Fruit fly (Drosophila melanogaster) whole organism, embryonic: ENCODE data around the gene Ccn.
A peak's percentile ranks its signal among the peaks of the same experiment; 100 is the strongest.

ENCODE experiments used
- Atf6 ChIP-seq: fragments of 200-800 bp; sonication (Bioruptor generic); IDR thresholded peaks from 2 replicates; pipeline ENCODE4 v1.3.6; 2022; ENCODE audit warnings: missing biosample characterization, missing genetic modification characterization
- BtbVII ChIP-seq: fragments of 200-800 bp; sonication (Bioruptor generic); optimal IDR thresholded peaks from 3 replicates; lab custom pipeline; 2017; ENCODE audit warnings: missing biosample characterization, mild to moderate bottlenecking, missing genetic modification characterization
- CG11695 ChIP-seq: fragments of 200-800 bp; sonication (Bioruptor generic); IDR thresholded peaks from 3 replicates; pipeline ENCODE4 v1.3.6; 2022; ENCODE audit warnings: missing biosample characterization, missing genetic modification characterization
- CG12071 ChIP-seq: fragments of 200-800 bp; sonication (Bioruptor generic); optimal IDR thresholded peaks from 3 replicates; lab custom pipeline; 2018; ENCODE audit warnings: missing biosample characterization, mild to moderate bottlenecking, missing genetic modification characterization
- CG12236 ChIP-seq: fragments of 200-800 bp; sonication (Bioruptor generic); optimal IDR thresholded peaks from 2 replicates; lab custom pipeline; 2016; ENCODE audit warnings: missing biosample characterization, missing genetic modification characterization
- CG12769 ChIP-seq: fragments of 200-800 bp; sonication (Bioruptor generic); optimal IDR thresholded peaks from 2 replicates; lab custom pipeline; 2019; ENCODE audit warnings: missing biosample characterization, mild to moderate bottlenecking, missing genetic modification characterization, moderate library complexity
- CG13894 ChIP-seq: fragments of 200-800 bp; sonication (Bioruptor generic); optimal IDR thresholded peaks from 3 replicates; lab custom pipeline; 2018; ENCODE audit warnings: missing biosample characterization, mild to moderate bottlenecking, missing genetic modification characterization, moderate library complexity
- CG14710 ChIP-seq: fragments of 200-800 bp; sonication (Bioruptor generic); optimal IDR thresholded peaks from 3 replicates; lab custom pipeline; 2019; ENCODE audit warnings: missing biosample characterization, mild to moderate bottlenecking, missing genetic modification characterization, moderate library complexity
- CG18619 ChIP-seq: fragments of 200-800 bp; sonication (Bioruptor generic); optimal IDR thresholded peaks from 3 replicates; lab custom pipeline; 2017; ENCODE audit warnings: missing biosample characterization, mild to moderate bottlenecking, missing genetic modification characterization
- CG2116 ChIP-seq: fragments of 200-800 bp; sonication (Bioruptor generic); optimal IDR thresholded peaks from 3 replicates; lab custom pipeline; 2018; ENCODE audit warnings: missing biosample characterization, mild to moderate bottlenecking, missing genetic modification characterization
- CG3281 ChIP-seq: fragments of 200-800 bp; sonication (Bioruptor generic); optimal IDR thresholded peaks from 3 replicates; lab custom pipeline; 2017; ENCODE audit warnings: missing biosample characterization, mild to moderate bottlenecking, missing genetic modification characterization
- CG33213 ChIP-seq: fragments of 200-800 bp; sonication (Bioruptor generic); optimal IDR thresholded peaks from 3 replicates; lab custom pipeline; 2016; ENCODE audit warnings: missing biosample characterization, missing genetic modification characterization
- CG34376 ChIP-seq: fragments of 200-800 bp; sonication (Bioruptor generic); optimal IDR thresholded peaks from 2 replicates; lab custom pipeline; 2018; ENCODE audit warnings: missing biosample characterization, mild to moderate bottlenecking, missing genetic modification characterization
- CG42726 ChIP-seq: fragments of 200-800 bp; sonication (Bioruptor generic); IDR thresholded peaks from 2 replicates; pipeline ENCODE4 v1.3.6; 2022; ENCODE audit warnings: missing biosample characterization, missing genetic modification characterization; ENCODE audit not compliant: partially characterized antibody
- CG4328 ChIP-seq: fragments of 200-800 bp; sonication (Bioruptor generic); optimal IDR thresholded peaks from 3 replicates; lab custom pipeline; 2017; ENCODE audit warnings: missing biosample characterization, missing genetic modification reagents, missing genetic modification characterization
- CG4360 ChIP-seq: fragments of 200-800 bp; sonication (Bioruptor generic); IDR thresholded peaks from 2 replicates; pipeline ENCODE4 v1.3.6; 2022; ENCODE audit warnings: missing biosample characterization, missing genetic modification characterization
- CG6854 ChIP-seq: fragments of 200-800 bp; sonication (Bioruptor generic); optimal IDR thresholded peaks from 3 replicates; lab custom pipeline; 2017; ENCODE audit warnings: missing biosample characterization, mild to moderate bottlenecking, missing genetic modification characterization
- CG8290 ChIP-seq, 3 experiments: fragments of 200-800 bp; sonication (Bioruptor generic); optimal IDR thresholded peaks; 2 replicates each; lab custom pipeline; 2016 to 2019; ENCODE audit warnings: missing biosample characterization in 3 of 3, missing genetic modification characterization in 3 of 3, mild to moderate bottlenecking in 2 of 3, moderate library complexity in 1 of 3
- CHES-1-like ChIP-seq: fragments of 200-800 bp; sonication (Bioruptor generic); optimal IDR thresholded peaks from 2 replicates; lab custom pipeline; 2016; ENCODE audit warnings: missing biosample characterization, missing genetic modification characterization
- CrebB ChIP-seq: fragments of 200-800 bp; sonication (Bioruptor generic); optimal IDR thresholded peaks from 3 replicates; lab custom pipeline; 2018; ENCODE audit warnings: missing biosample characterization, mild to moderate bottlenecking, missing genetic modification characterization
- Dbx ChIP-seq: fragments of 200-800 bp; sonication (Bioruptor generic); IDR thresholded peaks from 3 replicates; pipeline ENCODE4 v1.3.6; 2022; ENCODE audit warnings: missing biosample characterization, missing genetic modification characterization
- Dek ChIP-seq: fragments of 200-800 bp; sonication (Bioruptor generic); optimal IDR thresholded peaks from 3 replicates; lab custom pipeline; 2019; ENCODE audit warnings: missing biosample characterization, mild to moderate bottlenecking, missing genetic modification characterization, moderate library complexity
- Dll ChIP-seq: fragments of 200-800 bp; sonication (Bioruptor generic); IDR thresholded peaks from 4 replicates; pipeline ENCODE4 v1.3.6; 2022; ENCODE audit warnings: missing biosample characterization, missing genetic modification characterization; ENCODE audit not compliant: partially characterized antibody
- Fer1 ChIP-seq: fragments of 200-800 bp; sonication (Bioruptor generic); optimal IDR thresholded peaks from 2 replicates; lab custom pipeline; 2017; ENCODE audit warnings: missing biosample characterization, mild to moderate bottlenecking, missing genetic modification characterization
- HHEX ChIP-seq: fragments of 200-800 bp; sonication (Bioruptor generic); optimal IDR thresholded peaks from 3 replicates; lab custom pipeline; 2017; ENCODE audit warnings: missing biosample characterization, mild to moderate bottlenecking, missing genetic modification characterization, missing genetic modification reagents
- Hey ChIP-seq: fragments of 200-800 bp; sonication (Bioruptor generic); optimal IDR thresholded peaks from 3 replicates; lab custom pipeline; 2018; ENCODE audit warnings: missing biosample characterization, mild to moderate bottlenecking, missing genetic modification characterization
- HmgZ ChIP-seq: fragments of 200-800 bp; sonication (Bioruptor generic); optimal IDR thresholded peaks from 2 replicates; lab custom pipeline; 2018; ENCODE audit warnings: missing biosample characterization, mild to moderate bottlenecking, missing genetic modification characterization
- Hmr ChIP-seq: fragments of 200-800 bp; sonication (Bioruptor generic); optimal IDR thresholded peaks from 3 replicates; lab custom pipeline; 2017; ENCODE audit warnings: mild to moderate bottlenecking, missing biosample characterization, missing genetic modification reagents, missing genetic modification characterization
- MTF-1 ChIP-seq: fragments of 200-800 bp; sonication (Bioruptor generic); optimal IDR thresholded peaks from 2 replicates; lab custom pipeline; 2018; ENCODE audit warnings: missing biosample characterization, mild to moderate bottlenecking, missing genetic modification characterization, borderline replicate concordance
- Med ChIP-seq: fragments of 200-800 bp; sonication (Bioruptor generic); peaks from one replicate; lab custom pipeline; 2016; ENCODE audit warnings: missing biosample characterization, missing genetic modification characterization, mild to moderate bottlenecking, inconsistent platforms, moderate library complexity
- PHDP ChIP-seq: fragments of 200-800 bp; sonication (Bioruptor generic); optimal IDR thresholded peaks from 3 replicates; lab custom pipeline; 2018; ENCODE audit warnings: missing biosample characterization, mild to moderate bottlenecking, missing genetic modification characterization, moderate library complexity
- Rfx ChIP-seq: fragments of 200-800 bp; sonication (Bioruptor generic); IDR thresholded peaks from 2 replicates; pipeline ENCODE4 v1.3.6; 2022; ENCODE audit warnings: missing biosample characterization, missing genetic modification characterization
- bcd ChIP-seq: fragments of 200-800 bp; sonication (Bioruptor generic); optimal IDR thresholded peaks from 2 replicates; lab custom pipeline; 2017; ENCODE audit warnings: missing biosample characterization, mild to moderate bottlenecking, missing genetic modification characterization
- caup ChIP-seq: fragments of 200-800 bp; sonication (Bioruptor generic); optimal IDR thresholded peaks from 3 replicates; lab custom pipeline; 2017; ENCODE audit warnings: missing biosample characterization, mild to moderate bottlenecking, missing genetic modification characterization, moderate library complexity; ENCODE audit not compliant: severe bottlenecking
- croc ChIP-seq: fragments of 200-800 bp; sonication (Bioruptor generic); conservative IDR thresholded peaks from 3 replicates; pipeline ENCODE4 v1.3.6; 2022; ENCODE audit warnings: missing biosample characterization, missing genetic modification characterization
- cwo ChIP-seq: fragments of 200-800 bp; sonication (Bioruptor generic); optimal IDR thresholded peaks from 3 replicates; lab custom pipeline; 2017; ENCODE audit warnings: missing biosample characterization, missing genetic modification characterization, mild to moderate bottlenecking, moderate library complexity, missing genetic modification reagents
- disco-r ChIP-seq: fragments of 200-800 bp; sonication (Bioruptor generic); optimal IDR thresholded peaks from 2 replicates; lab custom pipeline; 2016; ENCODE audit warnings: missing biosample characterization, missing genetic modification characterization
- dpn ChIP-seq, 2 experiments: fragments of 200-800 bp; sonication (Bioruptor generic); optimal IDR thresholded peaks; 3 replicates each; lab custom pipeline; 2016; ENCODE audit warnings: missing biosample characterization in 2 of 2, missing genetic modification characterization in 2 of 2
- ems ChIP-seq: fragments of 200-800 bp; sonication (Bioruptor generic); optimal IDR thresholded peaks from 3 replicates; lab custom pipeline; 2016; ENCODE audit warnings: missing biosample characterization, missing genetic modification characterization
- exex ChIP-seq: fragments of 200-800 bp; sonication (Bioruptor generic); optimal IDR thresholded peaks from 4 replicates; lab custom pipeline; 2018; ENCODE audit warnings: missing biosample characterization, mild to moderate bottlenecking, missing genetic modification characterization, moderate library complexity
- hkb ChIP-seq, 2 experiments: fragments of 200-800 bp in 1 of 2; fragments of >200 bp in 1 of 2; sonication (Bioruptor generic) in 1 of 2; IDR thresholded peaks in 1 of 2; optimal IDR thresholded peaks in 1 of 2; 2 replicates each; pipeline versions ENCODE4 v1.3.6 to Lab custom; 2017 to 2022; ENCODE audit warnings: missing biosample characterization in 1 of 2, missing genetic modification characterization in 1 of 2
- jumu ChIP-seq: fragments of 200-800 bp; sonication (Bioruptor generic); optimal IDR thresholded peaks from 3 replicates; lab custom pipeline; 2016; ENCODE audit warnings: missing biosample characterization, missing genetic modification characterization
- lab ChIP-seq: fragments of 200-800 bp; sonication (Bioruptor generic); optimal IDR thresholded peaks from 3 replicates; lab custom pipeline; 2017; ENCODE audit warnings: missing biosample characterization, missing genetic modification characterization, mild to moderate bottlenecking, moderate library complexity, missing genetic modification reagents
- lbe ChIP-seq: fragments of 200-800 bp; sonication (Bioruptor generic); optimal IDR thresholded peaks from 2 replicates; lab custom pipeline; 2016; ENCODE audit warnings: missing biosample characterization, mild to moderate bottlenecking, missing genetic modification characterization
- oc ChIP-seq: fragments of 200-800 bp; sonication (Bioruptor generic); optimal IDR thresholded peaks from 2 replicates; lab custom pipeline; 2018; ENCODE audit warnings: missing biosample characterization, mild to moderate bottlenecking, missing genetic modification characterization, moderate library complexity
- sim ChIP-seq: fragments of 200-800 bp; sonication (Bioruptor generic); IDR thresholded peaks from 2 replicates; pipeline ENCODE4 v1.3.6; 2022; ENCODE audit warnings: missing biosample characterization, missing genetic modification characterization
- wek ChIP-seq: fragments of 200-800 bp; sonication (Bioruptor generic); optimal IDR thresholded peaks from 3 replicates; lab custom pipeline; 2018; ENCODE audit warnings: missing biosample characterization, mild to moderate bottlenecking, missing genetic modification characterization, moderate library complexity
- zen2 ChIP-seq: fragments of 200-800 bp; sonication (Bioruptor generic); IDR thresholded peaks from 3 replicates; pipeline ENCODE4 v1.3.6; 2022; ENCODE audit warnings: missing biosample characterization, missing genetic modification characterization; ENCODE audit not compliant: partially characterized antibody

The Ccn gene

dm6 chr3L:17659268-17659589, 30.6 kb upstream of the Ccn start (continued):
- TF ChIP-seq caup (GFP tag; lab: Kevin White, UChicago), result peak; percentile 82
- no peak for TF ChIP-seq MTF-1 (GFP tag; lab: Kevin White, UChicago)
- TF ChIP-seq lbe (GFP tag; lab: Kevin White, UChicago), result no peak
- no peak for TF ChIP-seq disco-r
- TF ChIP-seq hkb (optimal IDR thresholded peaks at IDR 0.05; lab: Kevin White, UChicago), result no peak
- TF ChIP-seq hkb (GFP tag; IDR thresholded peaks at IDR 0.05; lab: Robert Waterston, UW), result 0 out of 2 replicates have a peak, but pooled peaks have one; percentile 37
- peak; percentile 81 for TF ChIP-seq Hmr (GFP tag; lab: Kevin White, UChicago)
- peak; percentile 49 for TF ChIP-seq BtbVII
- TF ChIP-seq CG33213 (GFP tag; lab: Kevin White, UChicago), result peak; percentile 73
- TF ChIP-seq exex (tag; lab: Kevin White, UChicago), result peak; percentile 3
- peak; percentile 93 for TF ChIP-seq Med (GFP tag; lab: Kevin White, UChicago)
- TF ChIP-seq CG11695, result 0 out of 3 replicates have a peak, but pooled peaks have one; percentile 23
- TF ChIP-seq CG12071, result peak; percentile 48
- TF ChIP-seq Dll (GFP tag; lab: Robert Waterston, UW), result no peak
- TF ChIP-seq CG12769 (tag; lab: Kevin White, UChicago), result peak; percentile 84
- TF ChIP-seq Fer1 (GFP tag; lab: Kevin White, UChicago), result peak; percentile 67
- TF ChIP-seq CG14710 (tag; lab: Kevin White, UChicago), result no peak
- TF ChIP-seq jumu, result no peak
- peak; percentile 15 for TF ChIP-seq CG6854
- peak; percentile 4 for TF ChIP-seq wek (GFP tag; lab: Kevin White, UChicago)
- 0 out of 3 replicates have a peak, but pooled peaks have one; percentile 47 for TF ChIP-seq Dbx (GFP tag; lab: Robert Waterston, UW)
- TF ChIP-seq Hey (tag; lab: Kevin White, UChicago), result peak; percentile 65
- TF ChIP-seq HHEX (GFP tag; lab: Kevin White, UChicago), result peak; percentile 42
- peak; percentile 55 for TF ChIP-seq HmgZ (tag; lab: Kevin White, UChicago)
- TF ChIP-seq Rfx (GFP tag; lab: Robert Waterston, UW), result peak; percentile 38; the same call in 1 of the 2 replicates
- peak; percentile 40 for TF ChIP-seq PHDP (tag; lab: Kevin White, UChicago)
- TF ChIP-seq CG4328, result peak; percentile 33
- no peak for TF ChIP-seq CG8290 (GFP tag; optimal IDR thresholded peaks at IDR 0.05; lab: Kevin White, UChicago)
- TF ChIP-seq CG8290 (tag; optimal IDR thresholded peaks at IDR 0.05; lab: Kevin White, UChicago), result peak in 1 of 2 experiments; percentile 88
- TF ChIP-seq Dek (tag; lab: Kevin White, UChicago), result peak; percentile 19
- peak; percentile 13 for TF ChIP-seq bcd (GFP tag; lab: Kevin White, UChicago)
- peak; percentile 9 for TF ChIP-seq oc (tag; lab: Kevin White, UChicago)
- TF ChIP-seq croc (GFP tag; lab: Robert Waterston, UW), result 0 out of 3 replicates have a peak, but pooled peaks have one; percentile 8
- TF ChIP-seq Atf6 (GFP tag; lab: Robert Waterston, UW), result peak; percentile 68; the same call in 1 of the 2 replicates
- TF ChIP-seq CHES-1-like (GFP tag; lab: Kevin White, UChicago), result peak; percentile 51
- peak in 1 of 2 experiments; percentile 34 for TF ChIP-seq dpn (GFP tag; optimal IDR thresholded peaks at IDR 0.05; lab: Kevin White, UChicago)
- peak; percentile 9 for TF ChIP-seq ems (GFP tag; lab: Kevin White, UChicago)
- no peak for TF ChIP-seq sim
- peak; percentile 64 for TF ChIP-seq CG34376 (GFP tag; lab: Kevin White, UChicago)
- no peak for TF ChIP-seq CG42726 (GFP tag; lab: Robert Waterston, UW)
- peak; percentile 86 for TF ChIP-seq lab
- TF ChIP-seq zen2 (GFP tag; lab: Robert Waterston, UW), result no peak
- peak; percentile 56 for TF ChIP-seq cwo (GFP tag; lab: Kevin White, UChicago)
- TF ChIP-seq CG13894 (tag; lab: Kevin White, UChicago), result peak; percentile 84
- peak; percentile 20 for TF ChIP-seq CG18619 (GFP tag; lab: Kevin White, UChicago)
- peak; percentile 49 for TF ChIP-seq CG3281 (GFP tag; lab: Kevin White, UChicago)
- TF ChIP-seq CG2116 (GFP tag; lab: Kevin White, UChicago), result peak; percentile 8
- TF ChIP-seq CG4360, result no peak; the same call in 1 of the 2 replicates
- peak; percentile 26 for TF ChIP-seq CrebB
- peak; percentile 2 for TF ChIP-seq CG12236 (GFP tag; lab: Kevin White, UChicago)
